Worm (Caenorhabditis elegans): ENCODE measurements around the gene T16G12.6.

- TF ChIP-seq unc-55 (GFP tag; optimal IDR thresholded peaks at IDR 0.05) (no peak), fax-1 (tag; optimal IDR thresholded peaks at IDR 0.05) (no peak), ceh-31 (tag; optimal IDR thresholded peaks at IDR 0.05) (no peak), sdc-2 (tag; optimal IDR thresholded peaks at IDR 0.05) (no peak), rnt-1 (tag; optimal IDR thresholded peaks at IDR 0.05) (no peak), ceh-34 (tag; optimal IDR thresholded peaks at IDR 0.05) (no peak), ahr-1 (tag; optimal IDR thresholded peaks at IDR 0.05) (no peak), sox-2 (GFP tag; IDR thresholded peaks at IDR 0.05) (no peak)
These were observed 13.3 kb upstream of the T16G12.6 start, which contains the start of gene T16G12.10 for ce11 chrIII:10056033-10056432.

Data from whole organism, late embryonic.